Worm (Caenorhabditis elegans): ENCODE measurements around the gene grl-3.

grl-3 gene

DNA sequence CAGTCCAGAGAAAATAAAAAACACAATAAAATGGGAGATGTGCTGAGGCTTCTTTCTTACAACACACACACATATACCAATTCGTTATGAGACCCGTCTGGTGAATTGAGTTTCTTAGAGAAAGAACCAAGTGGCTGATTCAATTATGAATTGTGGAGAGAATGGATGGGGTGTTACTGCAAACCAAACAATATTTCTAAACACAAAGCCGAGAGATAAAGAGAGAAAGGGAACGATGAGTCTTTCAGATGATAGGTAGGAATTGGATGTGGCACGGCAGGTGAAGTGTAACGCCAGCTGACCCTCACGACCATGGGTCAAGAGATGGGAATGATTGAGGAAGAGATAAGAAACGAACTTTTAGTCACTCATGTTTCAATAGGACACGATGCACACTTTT lies 35.0 kb downstream of the grl-3 start, which contains the start of gene mig-17:
TSS of gene mig-17 (plus strand) at position 389 of the 400 bp plus-strand sequence.
- TF ChIP-seq unc-55 (GFP tag; optimal IDR thresholded peaks at IDR 0.05) (peak; percentile 36), nhr-11 (tag; optimal IDR thresholded peaks at IDR 0.05) (no peak), rnt-1 (tag; optimal IDR thresholded peaks at IDR 0.05) (no peak), unc-42 (tag; optimal IDR thresholded peaks at IDR 0.05) (peak; percentile 85)

DNA sequence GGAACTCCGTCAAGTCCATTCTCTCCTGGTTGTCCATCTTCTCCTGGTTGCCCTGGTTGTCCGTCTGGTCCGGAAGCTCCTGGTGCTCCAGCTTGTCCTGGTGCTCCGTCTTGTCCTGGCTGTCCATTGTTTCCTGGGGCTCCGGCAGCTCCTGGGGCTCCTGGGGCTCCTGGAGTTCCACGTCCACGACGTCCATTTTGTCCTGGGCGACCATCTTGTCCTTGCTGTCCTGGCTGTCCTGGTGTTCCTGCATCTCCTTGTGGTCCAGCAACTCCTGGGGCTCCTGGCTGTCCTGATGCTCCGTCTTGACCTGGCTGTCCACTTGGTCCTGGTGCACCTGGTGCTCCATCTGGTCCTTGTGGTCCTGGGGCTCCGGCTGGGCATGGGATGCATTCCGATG lies 38.1 kb downstream of the grl-3 start:
- TF ChIP-seq syd-9 (tag; optimal IDR thresholded peaks at IDR 0.05) (no peak), hlh-6 (tag; optimal IDR thresholded peaks at IDR 0.05) (peak; percentile 46), pag-3 (tag; optimal IDR thresholded peaks at IDR 0.05; ENCODE audit: borderline replicate concordance) (peak; percentile 6), Y22D7AL.16 (tag; optimal IDR thresholded peaks at IDR 0.05) (peak; percentile 13)

DNA sequence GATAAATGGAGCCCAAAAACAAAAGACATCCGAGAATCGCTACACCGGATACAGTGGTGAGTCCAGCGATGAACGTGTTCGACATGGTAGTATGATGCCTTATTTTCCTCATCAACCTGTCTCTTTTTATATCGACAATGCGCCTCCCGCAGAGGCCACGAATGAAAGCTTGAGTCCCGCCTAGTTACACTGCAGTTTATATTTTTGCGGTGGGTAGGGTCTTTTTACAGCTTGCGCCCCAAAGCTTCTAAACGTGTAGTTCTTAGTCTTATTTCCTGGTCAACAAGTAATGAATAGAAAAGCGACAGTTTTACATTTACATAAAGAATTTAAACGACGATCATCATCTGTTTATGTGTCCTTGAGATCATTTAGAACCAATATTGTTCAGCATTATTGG lies 38.9 kb downstream of the grl-3 start, which contains the start of gene col-156:
TSS of gene col-156 (minus strand) at position 101 of the 400 bp plus-strand sequence.
- TF ChIP-seq ceh-31 (tag; optimal IDR thresholded peaks at IDR 0.05): no peak

DNA sequence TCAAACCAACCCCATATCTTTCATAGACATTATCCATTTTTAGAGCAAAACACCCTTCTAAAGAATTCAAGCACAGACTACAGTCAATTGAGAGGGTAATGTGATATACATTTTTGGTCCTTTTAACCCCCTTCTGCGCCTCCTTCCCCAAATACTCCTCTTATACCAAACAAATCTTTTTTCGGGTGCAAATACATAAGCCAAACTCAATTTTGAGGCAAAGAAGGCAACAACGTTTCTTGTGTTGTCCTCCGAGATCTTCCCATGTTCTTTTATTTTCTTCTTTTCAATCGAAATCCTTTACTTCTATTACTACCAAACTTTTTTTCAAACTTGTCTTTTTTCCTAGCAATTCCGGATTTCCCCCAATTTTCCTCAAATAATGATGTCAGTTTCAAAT lies 43.6 kb downstream of the grl-3 start:
- TF ChIP-seq pag-3 (tag; optimal IDR thresholded peaks at IDR 0.05; ENCODE audit: borderline replicate concordance) (no peak), unc-42 (tag; optimal IDR thresholded peaks at IDR 0.05) (peak; percentile 61)

DNA sequence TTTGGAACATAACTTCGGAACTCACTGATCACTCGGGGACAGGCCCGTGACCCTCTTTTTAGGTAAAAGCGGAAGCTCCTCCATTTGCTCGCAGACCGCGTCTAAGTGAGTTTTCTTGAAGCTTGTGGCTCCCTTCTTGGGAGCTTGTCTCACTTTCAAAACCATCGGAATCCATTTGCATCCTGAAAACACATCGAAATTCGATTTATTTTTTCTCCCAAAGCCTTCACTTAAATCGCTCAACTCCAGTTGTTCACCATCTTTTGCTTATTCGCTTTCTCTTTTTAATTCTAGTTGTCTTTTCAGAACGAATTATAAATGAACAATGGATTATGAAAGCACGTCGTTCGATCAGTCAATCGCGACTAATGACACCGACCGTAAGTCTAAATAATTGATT lies 47.9 kb downstream of the grl-3 start, which contains the start of gene T11F9.1:
TSS of gene T11F9.1 (plus strand) at position 301 of the 400 bp plus-strand sequence.
- no peak for TF ChIP-seq C08G9.2 (tag; optimal IDR thresholded peaks at IDR 0.05)
- no peak for TF ChIP-seq ceh-45 (GFP tag; IDR thresholded peaks at IDR 0.05)
- no peak for TF ChIP-seq pros-1 (tag; optimal IDR thresholded peaks at IDR 0.05)
- no peak for TF ChIP-seq dve-1 (tag; optimal IDR thresholded peaks at IDR 0.05)
- no peak for TF ChIP-seq hlh-13 (GFP tag; optimal IDR thresholded peaks at IDR 0.05)
- no peak for TF ChIP-seq ceh-19 (GFP tag; optimal IDR thresholded peaks at IDR 0.05)
- no peak for TF ChIP-seq npax-4 (tag; optimal IDR thresholded peaks at IDR 0.05)
- TF ChIP-seq nhr-232 (tag; optimal IDR thresholded peaks at IDR 0.05): no peak
- no peak for TF ChIP-seq pax-1 (tag; optimal IDR thresholded peaks at IDR 0.05)
- no peak for TF ChIP-seq unc-86 (tag; optimal IDR thresholded peaks at IDR 0.05)
- TF ChIP-seq pag-3 (tag; optimal IDR thresholded peaks at IDR 0.05; ENCODE audit: borderline replicate concordance): no peak
- no peak for TF ChIP-seq fkh-10 (GFP tag; optimal IDR thresholded peaks at IDR 0.05)
- TF ChIP-seq ceh-22 (tag; optimal IDR thresholded peaks at IDR 0.05): no peak
- no peak for TF ChIP-seq sox-2 (GFP tag; IDR thresholded peaks at IDR 0.05)
